Worm (Caenorhabditis elegans) whole organism, late embryonic: Measurements from ENCODE around the gene T01D1.3.

Source experiments
- F13H6.1 ChIP-seq: sonication (generic microtip); optimal IDR thresholded peaks from 2 replicates; lab custom pipeline; 2016; ENCODE audit warnings: missing genetic modification characterization, missing compliant biosample characterization
- K09A11.1 ChIP-seq: sonication (generic microtip); optimal IDR thresholded peaks from 2 replicates; lab custom pipeline; 2017; ENCODE audit warnings: antibody characterized with exemption, mild to moderate bottlenecking, missing genetic modification characterization, missing compliant biosample characterization; ENCODE audit not compliant: insufficient read depth
- ceh-14 ChIP-seq: sonication (generic microtip); optimal IDR thresholded peaks from 2 replicates; lab custom pipeline; 2016; ENCODE audit warnings: missing genotype, missing genetic modification characterization, missing compliant biosample characterization
- ceh-6 ChIP-seq: fragments of 200-800 bp; sonication (Bioruptor generic); optimal IDR thresholded peaks from 2 replicates; lab custom pipeline; 2018; ENCODE audit warnings: mild to moderate bottlenecking, missing genetic modification characterization, missing compliant biosample characterization
- dmd-4 ChIP-seq: sonication (generic microtip); optimal IDR thresholded peaks from 2 replicates; lab custom pipeline; 2016; ENCODE audit warnings: borderline replicate concordance, missing genetic modification characterization, missing compliant biosample characterization
- dve-1 ChIP-seq: sonication (generic microtip); optimal IDR thresholded peaks from 2 replicates; lab custom pipeline; 2017; ENCODE audit warnings: antibody characterized with exemption, mild to moderate bottlenecking, missing genetic modification characterization, missing compliant biosample characterization
- ets-4 ChIP-seq: sonication (generic microtip); optimal IDR thresholded peaks from 2 replicates; lab custom pipeline; 2016; ENCODE audit warnings: missing genetic modification characterization, missing compliant biosample characterization
- gmeb-2 ChIP-seq: sonication (generic microtip); optimal IDR thresholded peaks from 2 replicates; lab custom pipeline; 2016; ENCODE audit warnings: missing genetic modification characterization, inconsistent platforms, missing compliant biosample characterization
- hlh-13 ChIP-seq: fragments of 200-800 bp; sonication (Bioruptor generic); optimal IDR thresholded peaks from 2 replicates; lab custom pipeline; 2018; ENCODE audit warnings: mild to moderate bottlenecking, missing genetic modification characterization, missing compliant biosample characterization
- hlh-30 ChIP-seq: sonication (generic microtip); optimal IDR thresholded peaks from 2 replicates; lab custom pipeline; 2017; ENCODE audit warnings: antibody characterized with exemption, missing genetic modification characterization, missing compliant biosample characterization; ENCODE audit not compliant: insufficient read depth
- lin-11 ChIP-seq: fragments of 200-800 bp; sonication (Bioruptor generic); optimal IDR thresholded peaks from 2 replicates; lab custom pipeline; 2018; ENCODE audit warnings: mild to moderate bottlenecking, missing genetic modification characterization, missing compliant biosample characterization
- pag-3 ChIP-seq: sonication (generic microtip); optimal IDR thresholded peaks from 2 replicates; lab custom pipeline; 2016; ENCODE audit warnings: missing compliant biosample characterization, missing genetic modification characterization, borderline replicate concordance
- tbx-2 ChIP-seq: sonication (generic microtip); optimal IDR thresholded peaks from 2 replicates; lab custom pipeline; 2016; ENCODE audit warnings: missing genetic modification characterization, missing compliant biosample characterization
- unc-42 ChIP-seq: sonication (generic microtip); optimal IDR thresholded peaks from 2 replicates; lab custom pipeline; 2016; ENCODE audit warnings: missing genotype, missing genetic modification characterization, missing compliant biosample characterization
- zip-5 ChIP-seq: sonication (generic microtip); optimal IDR thresholded peaks from 2 replicates; lab custom pipeline; 2016; ENCODE audit warnings: missing genetic modification characterization, missing compliant biosample characterization

T01D1.3 gene

ce11 chrII:124904-125303 lies 50.9 kb downstream of the T01D1.3 start, which contains the start of gene nmur-2:
Gene nmur-2, minus strand, starts transcription at chrII:125004.
- TF ChIP-seq F13H6.1 (tag; lab: Kevin White, UChicago): no peak
- no peak for TF ChIP-seq gmeb-2 (tag; lab: Kevin White, UChicago)
- no peak for TF ChIP-seq tbx-2 (tag; lab: Kevin White, UChicago)
- TF ChIP-seq ets-4 (tag; lab: Kevin White, UChicago): no peak
- no peak for TF ChIP-seq K09A11.1 (tag; lab: Kevin White, UChicago)
- no peak for TF ChIP-seq lin-11 (tag; lab: Kevin White, UChicago)
- no peak for TF ChIP-seq ceh-6 (GFP tag; lab: Kevin White, UChicago)
- TF ChIP-seq hlh-30 (tag; lab: Kevin White, UChicago): no peak
- no peak for TF ChIP-seq hlh-13 (GFP tag; lab: Kevin White, UChicago)
- no peak for TF ChIP-seq zip-5 (tag; lab: Kevin White, UChicago)
- TF ChIP-seq dve-1 (tag; lab: Kevin White, UChicago): no peak
- no peak for TF ChIP-seq ceh-14
- no peak for TF ChIP-seq unc-42 (tag; lab: Kevin White, UChicago)
- TF ChIP-seq dmd-4: no peak
- no peak for TF ChIP-seq pag-3
